Fruit fly (Drosophila melanogaster): ENCODE data around the gene nAChRalpha6.

DNA sequence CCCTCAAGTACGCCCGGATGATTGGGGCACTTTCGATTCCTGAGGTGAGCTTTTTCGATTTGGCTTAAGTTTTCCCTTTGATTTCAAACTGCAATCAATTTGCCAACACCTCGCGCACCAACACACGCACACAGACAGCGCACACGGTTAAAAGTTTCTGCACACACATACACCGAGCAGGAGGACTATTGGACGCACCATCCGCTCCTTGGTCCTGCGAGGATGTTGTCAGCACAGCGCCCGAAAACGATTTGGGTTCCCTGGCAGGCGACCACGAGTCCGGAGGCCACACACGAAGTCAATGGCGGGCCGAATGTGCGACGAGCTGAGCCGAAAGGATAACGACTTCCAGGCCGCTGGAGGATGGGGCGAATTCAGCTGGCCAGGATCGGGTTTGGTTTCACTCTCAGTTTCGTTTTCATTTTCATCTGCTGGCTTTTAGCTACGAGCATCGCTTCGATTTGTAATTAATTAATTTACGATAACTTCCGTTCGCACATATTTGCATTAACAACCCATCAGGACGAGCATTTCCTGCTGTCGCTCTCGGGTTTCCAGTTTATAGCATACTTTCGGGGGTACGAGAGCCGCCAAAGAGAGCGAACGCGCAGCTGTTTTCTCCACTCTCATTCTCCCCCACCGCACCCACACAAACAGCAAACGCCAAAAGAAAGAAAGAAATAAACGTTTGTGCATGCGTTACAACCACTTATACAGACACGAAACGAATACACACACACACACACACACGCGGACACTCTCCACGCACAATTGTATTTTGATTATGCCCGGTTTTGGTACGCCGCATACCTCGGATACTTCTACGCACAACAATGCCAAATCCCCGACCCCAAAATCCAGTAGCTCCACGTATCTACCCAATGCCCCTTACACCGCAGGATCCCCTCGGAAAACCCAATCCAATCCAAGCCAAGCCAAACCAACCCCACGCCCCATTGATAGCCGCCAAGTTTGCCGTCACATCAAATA is 139.5 kb downstream of the nAChRalpha6 start, which contains the start of gene Nckx30C:
- TF ChIP-seq cnc (optimal IDR thresholded peaks at IDR 0.05) (no peak), cic (GFP tag; optimal IDR thresholded peaks at IDR 0.05) (no peak), Mnt (GFP tag; optimal IDR thresholded peaks at IDR 0.05) (no peak), bab1 (GFP tag; optimal IDR thresholded peaks at IDR 0.05) (no peak), toe (GFP tag; optimal IDR thresholded peaks at IDR 0.05) (no peak), CG33017 (tag; optimal IDR thresholded peaks at IDR 0.05) (no peak), tj (GFP tag; optimal IDR thresholded peaks at IDR 0.05) (no peak), Crg-1 (GFP tag; optimal IDR thresholded peaks at IDR 0.05) (no peak), Clk (GFP tag; optimal IDR thresholded peaks at IDR 0.05) (no peak), kay (GFP tag; ENCODE audit: borderline replicate concordance) (no peak)

Measured in whole organism, adult.